Worm (Caenorhabditis elegans) whole organism, early embryonic: Measurements from ENCODE around the gene flh-1.

ENCODE experiments used
- F13C5.2 ChIP-seq: sonication (generic microtip); optimal IDR thresholded peaks from 2 replicates; lab custom pipeline; 2017; ENCODE audit warnings: mild to moderate bottlenecking, missing genetic modification characterization, inconsistent platforms, missing compliant biosample characterization
- ama-1 ChIP-seq: fragments of 150-350 bp; optimal IDR thresholded peaks from 2 replicates; lab custom pipeline; 2014
- flt-1 ChIP-seq: fragments of 200-800 bp; sonication (Bioruptor generic); IDR thresholded peaks from 2 replicates; pipeline ENCODE4 v1.3.6; 2022; ENCODE audit warnings: missing genetic modification characterization, missing compliant biosample characterization
- hmg-4 ChIP-seq: fragments of 200-800 bp; sonication (Bioruptor generic); optimal IDR thresholded peaks from 2 replicates; lab custom pipeline; 2018; ENCODE audit warnings: mild to moderate bottlenecking, missing genetic modification characterization, missing compliant biosample characterization
- tbx-37 ChIP-seq: fragments of 200-800 bp; sonication (Bioruptor generic); conservative IDR thresholded peaks from 2 replicates; pipeline ENCODE4 v1.3.6; 2022; ENCODE audit warnings: missing genetic modification reagents, missing genetic modification characterization, missing compliant biosample characterization
- tra-4 ChIP-seq: sonication (generic microtip); optimal IDR thresholded peaks from 2 replicates; lab custom pipeline; 2017; ENCODE audit warnings: missing genetic modification characterization, missing compliant biosample characterization

- TF ChIP-seq tra-4 (tag; lab: Kevin White, UChicago) (no peak), ama-1 (lab: Kevin White, UChicago) (no peak), F13C5.2 (tag; lab: Kevin White, UChicago) (no peak), tbx-37 (GFP tag; lab: Robert Waterston, UW) (no peak), flt-1 (GFP tag; lab: Robert Waterston, UW) (no peak), hmg-4 (peak; percentile 56)
These were observed 47.6 kb downstream of the flh-1 start for ce11 chrIV:9216437-9216836.
